Worm (Caenorhabditis elegans) whole organism, L3 larva: ENCODE results near the gene F49C12.5.

Experiments
- ZK546.5 ChIP-seq: sonication (generic microtip); optimal IDR thresholded peaks from 2 replicates; lab custom pipeline; 2017; ENCODE audit warnings: missing biosample characterization, missing genetic modification characterization
- ceh-16 ChIP-seq: sonication (generic microtip); optimal IDR thresholded peaks from 2 replicates; lab custom pipeline; 2017; ENCODE audit warnings: missing biosample characterization, missing genetic modification characterization
- egl-27 ChIP-seq: sonication (generic microtip); optimal IDR thresholded peaks from 4 replicates; lab custom pipeline; 2017; ENCODE audit warnings: missing biosample characterization, missing genetic modification reagents, missing genetic modification characterization
- lin-39 ChIP-seq: fragments of 150-350 bp; optimal IDR thresholded peaks from 2 replicates; lab custom pipeline; 2018; ENCODE audit warnings: missing biosample characterization, missing genetic modification reagents, missing genetic modification characterization
- nhr-11 ChIP-seq: fragments of 150-350 bp; optimal IDR thresholded peaks from 2 replicates; lab custom pipeline; 2014; ENCODE audit warnings: missing biosample characterization, missing genetic modification characterization
- pha-4 ChIP-seq: fragments of 150-350 bp; optimal IDR thresholded peaks from 2 replicates; lab custom pipeline; 2014; ENCODE audit warnings: missing biosample characterization, missing genetic modification reagents, missing genetic modification characterization
- unc-39 ChIP-seq: sonication (generic microtip); optimal IDR thresholded peaks from 4 replicates; lab custom pipeline; 2017; ENCODE audit warnings: missing biosample characterization, missing genetic modification characterization
- unc-62 ChIP-seq: fragments of 150-350 bp; sonication (generic microtip); optimal IDR thresholded peaks from 4 replicates; lab custom pipeline; 2014; ENCODE audit warnings: missing biosample characterization, missing genetic modification reagents, missing genetic modification characterization
- zag-1 ChIP-seq: fragments of 150-350 bp; optimal IDR thresholded peaks from 2 replicates; lab custom pipeline; 2014; ENCODE audit warnings: missing biosample characterization, missing genetic modification characterization
- ztf-4 ChIP-seq: fragments of 150-350 bp; optimal IDR thresholded peaks from 2 replicates; lab custom pipeline; 2014; ENCODE audit warnings: missing biosample characterization, missing genetic modification characterization

DNA sequence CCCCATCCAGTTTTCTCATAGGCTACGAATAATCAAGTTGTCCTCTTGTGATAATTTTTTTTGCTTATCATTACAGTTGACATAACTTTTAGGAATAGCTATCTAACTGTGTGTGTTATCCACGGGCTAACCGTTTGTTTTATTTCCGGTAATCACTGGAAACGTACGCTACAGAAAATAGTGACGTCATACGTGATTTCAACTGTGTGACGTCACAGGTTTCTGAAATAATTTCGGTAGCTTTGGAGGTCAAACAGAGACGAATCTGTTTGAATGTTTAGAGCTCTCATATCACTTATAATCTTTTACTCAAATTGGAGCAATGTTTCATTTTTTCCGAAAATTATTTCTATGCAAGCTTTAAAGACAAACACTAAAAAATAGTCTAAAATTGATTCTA lies 47.9 kb upstream of the F49C12.5 start:
- TF ChIP-seq unc-62 (GFP tag; lab: Kevin White, UChicago) = no peak
- TF ChIP-seq zag-1 (tag; lab: Kevin White, UChicago) = no peak
- TF ChIP-seq unc-39 (tag; lab: Kevin White, UChicago) = no peak
- no peak for TF ChIP-seq egl-27 (tag; lab: Kevin White, UChicago)
- TF ChIP-seq pha-4 = no peak
- no peak for TF ChIP-seq ZK546.5
- no peak for TF ChIP-seq lin-39
- no peak for TF ChIP-seq ztf-4 (tag; lab: Kevin White, UChicago)
- TF ChIP-seq nhr-11 (tag; lab: Kevin White, UChicago) = no peak
- TF ChIP-seq ceh-16 (tag; lab: Kevin White, UChicago) = no peak
